Fruit fly (Drosophila melanogaster): Measurements from ENCODE around the gene RYa-R.

Gene RYa-R

DNA sequence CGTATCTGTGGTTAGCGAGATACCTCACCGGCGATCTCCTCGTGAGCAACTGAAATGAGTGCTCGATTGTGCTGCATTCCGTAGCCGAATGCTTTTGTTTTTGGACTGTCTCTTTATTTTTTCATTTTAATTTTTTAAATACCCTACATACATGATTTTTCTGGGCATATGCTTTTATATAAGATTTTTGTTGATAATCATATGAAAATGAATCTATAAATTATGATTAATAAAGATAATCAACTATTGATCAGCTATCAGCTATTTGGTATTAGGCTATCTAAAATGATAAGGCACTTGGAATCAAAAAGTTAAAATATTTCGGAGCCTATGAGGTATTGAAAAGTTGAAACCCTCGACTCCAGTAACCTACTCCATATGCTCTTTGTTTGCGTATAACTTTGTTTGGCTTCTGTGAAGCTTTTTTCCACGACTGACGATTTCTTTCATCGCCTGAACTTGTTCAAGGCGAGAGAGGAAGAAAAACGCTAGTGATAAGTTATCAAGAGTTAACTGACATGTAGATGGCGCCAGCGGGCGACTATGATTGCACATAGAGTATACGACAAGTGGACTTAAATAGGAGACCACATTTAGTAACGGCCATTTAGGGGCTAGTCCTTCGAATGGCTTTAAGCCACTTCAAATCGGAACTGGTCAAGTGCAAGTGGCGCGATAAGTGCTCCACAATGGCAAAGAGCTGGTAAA lies 6.8 kb upstream of the RYa-R start, which contains the start of gene CG31076:
Gene CG31076, minus strand, starts transcription at position 51 of the 708 bp plus-strand sequence.
- no peak for TF ChIP-seq CG12155 (GFP tag; optimal IDR thresholded peaks at IDR 0.05)
- 0 out of 2 replicates have a peak, but pooled peaks have one; percentile 19 for TF ChIP-seq cas (GFP tag; IDR thresholded peaks at IDR 0.05)
- TF ChIP-seq sd (tag; optimal IDR thresholded peaks at IDR 0.05): peak; percentile 77
- TF ChIP-seq Ptx1 (GFP tag; IDR thresholded peaks at IDR 0.05): peak; percentile 49
- peak; percentile 55 for TF ChIP-seq gem (tag; optimal IDR thresholded peaks at IDR 0.05)
- no peak for TF ChIP-seq Jarid2 (GFP tag; optimal IDR thresholded peaks at IDR 0.05)
- TF ChIP-seq Doc3 (GFP tag; IDR thresholded peaks at IDR 0.05; ENCODE audit: partially characterized antibody): no peak
- TF ChIP-seq CG11695 (GFP tag; IDR thresholded peaks at IDR 0.05): 0 out of 3 replicates have a peak, but pooled peaks have one; percentile 35
- TF ChIP-seq CG18599 (GFP tag; optimal IDR thresholded peaks at IDR 0.05): peak; percentile 41
- TF ChIP-seq run (tag; optimal IDR thresholded peaks at IDR 0.05): peak; percentile 30
- no peak for TF ChIP-seq zfh1 (GFP tag; IDR thresholded peaks at IDR 0.05)
- TF ChIP-seq CG17361 (GFP tag; IDR thresholded peaks at IDR 0.05): no peak
- peak; percentile 42 for TF ChIP-seq CG13296 (GFP tag; optimal IDR thresholded peaks at IDR 0.05)
- no peak for TF ChIP-seq MESR4 (GFP tag; optimal IDR thresholded peaks at IDR 0.05)
- TF ChIP-seq HLHmδ (GFP tag; optimal IDR thresholded peaks at IDR 0.05): no peak
- 0 out of 2 replicates have a peak, but pooled peaks have one; percentile 7 for TF ChIP-seq ttk (GFP tag; IDR thresholded peaks at IDR 0.05)
- no peak for TF ChIP-seq CG12744 (GFP tag; optimal IDR thresholded peaks at IDR 0.05)
- TF ChIP-seq mirr (GFP tag; optimal IDR thresholded peaks at IDR 0.05): no peak
- no peak for TF ChIP-seq CG6254 (GFP tag; optimal IDR thresholded peaks at IDR 0.05)
- TF ChIP-seq ewg (GFP tag; optimal IDR thresholded peaks at IDR 0.05): no peak
- TF ChIP-seq CG17385 (GFP tag; optimal IDR thresholded peaks at IDR 0.05): peak; percentile 6
- peak; percentile 35 for TF ChIP-seq CG30403 (GFP tag; optimal IDR thresholded peaks at IDR 0.05)
- no peak for TF ChIP-seq cg (GFP tag; optimal IDR thresholded peaks at IDR 0.05)
- TF ChIP-seq CG9437 (GFP tag; optimal IDR thresholded peaks at IDR 0.05): peak; percentile 14
- peak; percentile 59 for TF ChIP-seq Sox100B (GFP tag; optimal IDR thresholded peaks at IDR 0.05)
- no peak for TF ChIP-seq wor (GFP tag; IDR thresholded peaks at IDR 0.05)
- TF ChIP-seq wdn (GFP tag; IDR thresholded peaks at IDR 0.05): no peak
- peak; percentile 47 for TF ChIP-seq CG10543 (GFP tag; optimal IDR thresholded peaks at IDR 0.05)
- TF ChIP-seq CG9727 (GFP tag; optimal IDR thresholded peaks at IDR 0.05): no peak
- TF ChIP-seq CG18476 (GFP tag; optimal IDR thresholded peaks at IDR 0.05): peak; percentile 10
- TF ChIP-seq Dek (tag; optimal IDR thresholded peaks at IDR 0.05): peak; percentile 7
- TF ChIP-seq nau (GFP tag; optimal IDR thresholded peaks at IDR 0.05): peak; percentile 43
- TF ChIP-seq Hmr (GFP tag; optimal IDR thresholded peaks at IDR 0.05): peak; percentile 18
- peak; percentile 51 for TF ChIP-seq CG7839 (tag; optimal IDR thresholded peaks at IDR 0.05)
- TF ChIP-seq gsb-n (tag; optimal IDR thresholded peaks at IDR 0.05): no peak
- peak; percentile 35 for TF ChIP-seq Blimp-1 (GFP tag; optimal IDR thresholded peaks at IDR 0.05)
- TF ChIP-seq ftz-f1 (GFP tag; optimal IDR thresholded peaks at IDR 0.05): peak; percentile 89
- TF ChIP-seq Mrtf (GFP tag; IDR thresholded peaks at IDR 0.05): no peak
- TF ChIP-seq az2 (GFP tag; optimal IDR thresholded peaks at IDR 0.05): peak; percentile 6
- no peak for TF ChIP-seq prd (optimal IDR thresholded peaks at IDR 0.05)
- TF ChIP-seq prd (GFP tag; IDR thresholded peaks at IDR 0.05): peak; percentile 37; the same call in 1 of the 3 replicates
- TF ChIP-seq zen (tag; optimal IDR thresholded peaks at IDR 0.05): no peak
- TF ChIP-seq chif (GFP tag; optimal IDR thresholded peaks at IDR 0.05): no peak
- peak; percentile 11 for TF ChIP-seq lilli (GFP tag; optimal IDR thresholded peaks at IDR 0.05)
- no peak for TF ChIP-seq Hsf (GFP tag; optimal IDR thresholded peaks at IDR 0.05)
- TF ChIP-seq Bteb2 (GFP tag; optimal IDR thresholded peaks at IDR 0.05): no peak
- TF ChIP-seq D19B (GFP tag; optimal IDR thresholded peaks at IDR 0.05): peak; percentile 92
- TF ChIP-seq Adf1 (GFP tag; IDR thresholded peaks at IDR 0.05): no peak
- peak; percentile 88 for TF ChIP-seq Dip2 (GFP tag; IDR thresholded peaks at IDR 0.05)

Measured in whole organism, embryonic.